Worm (Caenorhabditis elegans): Measurements from ENCODE around the gene B0303.11.

ce11 chrIII:8739126-8739525, 28.9 kb upstream of the B0303.11 start:
- no peak for TF ChIP-seq efl-1 (GFP tag; optimal IDR thresholded peaks at IDR 0.05)
- no peak for TF ChIP-seq lsl-1 (GFP tag; optimal IDR thresholded peaks at IDR 0.05)
- TF ChIP-seq ama-1 (optimal IDR thresholded peaks at IDR 0.05) = no peak
- no peak for TF ChIP-seq ama-1 (GFP tag; optimal IDR thresholded peaks at IDR 0.05)
- peak; percentile 83 for TF ChIP-seq ztf-26 (tag; optimal IDR thresholded peaks at IDR 0.05)
- no peak for TF ChIP-seq T07F8.4 (tag; optimal IDR thresholded peaks at IDR 0.05)
- TF ChIP-seq snpc-4 (GFP tag; optimal IDR thresholded peaks at IDR 0.05) = no peak
- TF ChIP-seq snpc-4 (tag; optimal IDR thresholded peaks at IDR 0.05) = no peak
- no peak for TF ChIP-seq him-1 (tag; optimal IDR thresholded peaks at IDR 0.05)
- no peak for TF ChIP-seq Y95B8A.8 (GFP tag; IDR thresholded peaks at IDR 0.05)
- no peak for TF ChIP-seq Y79H2A.3 (GFP tag; conservative IDR thresholded peaks at IDR 0.05)
